Worm (Caenorhabditis elegans): ENCODE measurements around the gene F28G4.3.

The F28G4.3 gene

ce11 chrV:16307253-16307652 is 19.7 kb upstream of the F28G4.3 start, which contains the start of gene srxa-7:
Gene srxa-7, plus strand, starts transcription at chrV:16307553.
- TF ChIP-seq elt-4 (tag; optimal IDR thresholded peaks at IDR 0.05) (no peak), C08G9.2 (tag; optimal IDR thresholded peaks at IDR 0.05) (no peak), ztf-16 (tag; optimal IDR thresholded peaks at IDR 0.05) (no peak), hlh-8 (tag; optimal IDR thresholded peaks at IDR 0.05) (no peak), K09A11.1 (tag; optimal IDR thresholded peaks at IDR 0.05; ENCODE audit: insufficient read depth) (no peak), pros-1 (tag; optimal IDR thresholded peaks at IDR 0.05) (no peak), unc-42 (tag; optimal IDR thresholded peaks at IDR 0.05) (no peak), dve-1 (tag; optimal IDR thresholded peaks at IDR 0.05) (no peak), C38D4.7 (GFP tag; optimal IDR thresholded peaks at IDR 0.05) (no peak), tbx-7 (tag; optimal IDR thresholded peaks at IDR 0.05) (no peak), fkh-10 (GFP tag; optimal IDR thresholded peaks at IDR 0.05) (no peak), ceh-34 (tag; optimal IDR thresholded peaks at IDR 0.05) (no peak), pax-1 (tag; optimal IDR thresholded peaks at IDR 0.05) (no peak), fkh-6 (tag; optimal IDR thresholded peaks at IDR 0.05) (no peak), ceh-9 (tag; optimal IDR thresholded peaks at IDR 0.05) (no peak), ref-2 (tag; optimal IDR thresholded peaks at IDR 0.05) (no peak), hlh-30 (tag; optimal IDR thresholded peaks at IDR 0.05; ENCODE audit: insufficient read depth) (no peak), pat-9 (tag; optimal IDR thresholded peaks at IDR 0.05) (no peak)

- TF ChIP-seq elt-2 (tag; optimal IDR thresholded peaks at IDR 0.05) (peak; percentile 63), hlh-13 (GFP tag; optimal IDR thresholded peaks at IDR 0.05) (no peak)
These were observed 14.9 kb upstream of the F28G4.3 start, which contains the start of the genes C31A11.13 and oac-6 for ce11 chrV:16302439-16302838. Gene C31A11.13, minus strand, starts transcription at chrV:16302551. Gene oac-6, plus strand, starts transcription at chrV:16302717.

- TF ChIP-seq ceh-30 (tag; optimal IDR thresholded peaks at IDR 0.05) (no peak), nfya-1 (tag; optimal IDR thresholded peaks at IDR 0.05) (no peak), pqm-1 (tag; optimal IDR thresholded peaks at IDR 0.05) (no peak), ceh-31 (tag; optimal IDR thresholded peaks at IDR 0.05) (no peak)
These were observed 12.8 kb upstream of the F28G4.3 start, which contains the start of gene srbc-82 for ce11 chrV:16300276-16300675. Gene srbc-82, plus strand, starts transcription at chrV:16300576.

ce11 chrV:16299834-16300233 is 12.3 kb upstream of the F28G4.3 start:
- TF ChIP-seq K09A11.1 (tag; optimal IDR thresholded peaks at IDR 0.05; ENCODE audit: insufficient read depth) (no peak), ceh-2 (tag; optimal IDR thresholded peaks at IDR 0.05) (no peak), ceh-19 (GFP tag; optimal IDR thresholded peaks at IDR 0.05) (no peak), unc-86 (tag; optimal IDR thresholded peaks at IDR 0.05) (no peak), pros-1 (tag; optimal IDR thresholded peaks at IDR 0.05) (no peak), ceh-45 (GFP tag; IDR thresholded peaks at IDR 0.05) (no peak), ceh-34 (tag; optimal IDR thresholded peaks at IDR 0.05) (no peak), tbx-7 (tag; optimal IDR thresholded peaks at IDR 0.05) (no peak), C08G9.2 (tag; optimal IDR thresholded peaks at IDR 0.05) (no peak), F13H6.1 (tag; optimal IDR thresholded peaks at IDR 0.05) (no peak), fkh-10 (GFP tag; optimal IDR thresholded peaks at IDR 0.05) (no peak), lim-6 (tag; optimal IDR thresholded peaks at IDR 0.05) (no peak), pha-4 (tag; optimal IDR thresholded peaks at IDR 0.05) (no peak), ceh-22 (tag; optimal IDR thresholded peaks at IDR 0.05) (no peak), pax-1 (tag; optimal IDR thresholded peaks at IDR 0.05) (no peak), ceh-24 (tag; optimal IDR thresholded peaks at IDR 0.05) (no peak), ceh-30 (tag; optimal IDR thresholded peaks at IDR 0.05) (no peak), C38D4.7 (GFP tag; optimal IDR thresholded peaks at IDR 0.05) (no peak), T23F11.4 (GFP tag; optimal IDR thresholded peaks at IDR 0.05) (no peak)

ce11 chrV:16298669-16299068 is 11.2 kb upstream of the F28G4.3 start, which contains the start of gene srbc-84:
Gene srbc-84, plus strand, starts transcription at chrV:16298969.
- TF ChIP-seq dmd-4 (tag; optimal IDR thresholded peaks at IDR 0.05; ENCODE audit: borderline replicate concordance) (no peak), unc-42 (tag; optimal IDR thresholded peaks at IDR 0.05) (no peak), unc-3 (GFP tag; conservative IDR thresholded peaks at IDR 0.05) (no peak), unc-3 (tag; optimal IDR thresholded peaks at IDR 0.05) (no peak), ceh-30 (tag; optimal IDR thresholded peaks at IDR 0.05) (no peak), hlh-8 (tag; optimal IDR thresholded peaks at IDR 0.05) (no peak), pag-3 (tag; optimal IDR thresholded peaks at IDR 0.05; ENCODE audit: borderline replicate concordance) (no peak), sox-4 (tag; optimal IDR thresholded peaks at IDR 0.05) (no peak), hlh-6 (tag; optimal IDR thresholded peaks at IDR 0.05) (no peak), ahr-1 (tag; optimal IDR thresholded peaks at IDR 0.05) (no peak), ceh-6 (GFP tag; optimal IDR thresholded peaks at IDR 0.05) (no peak), ttx-3 (tag; optimal IDR thresholded peaks at IDR 0.05) (no peak), K09A11.1 (tag; optimal IDR thresholded peaks at IDR 0.05; ENCODE audit: insufficient read depth) (no peak), C38D4.7 (GFP tag; optimal IDR thresholded peaks at IDR 0.05) (no peak), ceh-34 (tag; optimal IDR thresholded peaks at IDR 0.05) (no peak), npax-4 (tag; optimal IDR thresholded peaks at IDR 0.05) (no peak), pha-4 (tag; optimal IDR thresholded peaks at IDR 0.05) (no peak), ref-2 (tag; optimal IDR thresholded peaks at IDR 0.05) (no peak), ztf-16 (tag; optimal IDR thresholded peaks at IDR 0.05) (no peak), T23F11.4 (GFP tag; optimal IDR thresholded peaks at IDR 0.05) (no peak)
